Worm (Caenorhabditis elegans): ENCODE results near the gene K12H6.9.
A peak's percentile ranks its signal among the peaks of the same experiment; 100 is the strongest.

DNA sequence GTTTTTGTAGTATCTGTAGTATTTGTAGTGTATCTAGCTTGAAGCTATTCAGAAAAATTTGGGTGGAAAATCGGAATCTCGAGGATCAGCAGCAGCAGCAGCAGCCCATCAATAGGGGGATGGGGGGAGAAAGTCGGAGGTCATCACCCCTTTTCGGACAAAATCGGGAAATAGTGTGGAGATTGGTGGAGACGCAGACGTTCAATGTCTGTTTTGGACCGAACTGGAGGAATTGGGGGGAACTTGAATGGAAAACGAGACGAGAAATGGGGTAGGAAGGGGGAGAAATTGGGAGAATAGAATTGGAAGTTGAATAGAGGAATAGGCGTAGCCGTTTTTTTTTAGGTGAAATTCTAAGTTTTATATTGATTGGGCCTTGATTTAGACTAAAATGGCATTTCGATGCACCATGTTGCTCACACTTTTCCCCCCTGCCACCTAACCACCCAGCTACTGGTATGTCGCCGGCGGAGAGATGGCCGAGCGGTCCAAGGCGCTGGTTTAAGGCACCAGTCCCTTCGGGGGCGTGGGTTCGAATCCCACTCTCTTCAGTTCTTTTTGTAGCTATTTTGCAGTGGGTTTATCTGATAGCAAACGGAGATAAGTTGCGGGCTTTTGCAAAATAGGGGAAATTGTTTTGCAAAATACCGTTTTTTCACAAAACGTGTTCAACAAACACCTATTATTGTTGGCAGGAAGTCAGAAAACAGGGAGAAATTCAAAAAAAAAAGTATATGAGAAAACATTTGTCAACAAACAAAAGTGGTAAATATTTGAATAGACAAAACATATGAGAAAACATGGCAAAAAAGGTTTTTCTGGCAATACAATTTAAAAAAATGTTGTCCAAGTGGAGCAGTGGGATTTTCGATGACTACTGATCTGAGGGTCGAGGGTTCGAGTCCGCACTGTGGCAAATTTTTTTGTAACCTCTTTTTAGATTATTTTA is 35.9 kb downstream of the K12H6.9 start:
- no peak for TF ChIP-seq ama-1 (optimal IDR thresholded peaks at IDR 0.05)
- TF ChIP-seq ama-1 (GFP tag; optimal IDR thresholded peaks at IDR 0.05) = peak in 1 of 2 experiments; percentile 53
- TF ChIP-seq lir-1 (GFP tag; conservative IDR thresholded peaks at IDR 0.05) = 0 out of 2 replicates have a peak, but pooled peaks have one; percentile 17
- peak; percentile 59; the same call in 1 of the 2 replicates for TF ChIP-seq Y79H2A.3 (GFP tag; conservative IDR thresholded peaks at IDR 0.05)
- TF ChIP-seq ztf-26 (tag; optimal IDR thresholded peaks at IDR 0.05) = no peak
- no peak for TF ChIP-seq snpc-3.4 (tag; optimal IDR thresholded peaks at IDR 0.05)
- peak; percentile 75 for TF ChIP-seq him-1 (tag; optimal IDR thresholded peaks at IDR 0.05)
